Worm (Caenorhabditis elegans): ENCODE data around the gene C05C9.3.

C05C9.3 gene

DNA sequence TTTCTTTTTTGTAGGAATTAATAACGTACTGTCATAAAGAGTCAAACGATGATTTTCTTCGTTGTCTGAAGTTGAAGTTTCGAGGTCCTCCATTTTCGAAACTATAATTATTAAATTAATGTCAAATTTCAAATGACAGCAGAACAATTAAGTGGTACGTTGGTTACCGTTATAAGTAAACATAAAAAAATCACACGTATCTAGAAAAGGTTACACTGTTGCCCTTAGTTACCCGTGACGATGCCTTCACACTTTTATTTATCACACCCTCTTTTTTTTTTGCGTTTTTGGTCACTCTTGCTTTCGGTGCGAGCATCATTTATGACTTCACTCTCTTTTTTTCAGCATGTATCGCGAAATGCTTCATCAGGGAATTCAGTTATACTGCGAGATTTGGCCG lies at the start of gene C05C9.3, which contains the start of gene C05C9.2:
Gene C05C9.3, minus strand, starts transcription at position 101 of the 400 bp plus-strand sequence.
Gene C05C9.2, plus strand, starts transcription at position 346 of the 400 bp plus-strand sequence.
- TF ChIP-seq ztf-1 (GFP tag; conservative IDR thresholded peaks at IDR 0.05) = no peak
- no peak for TF ChIP-seq nhr-10 (tag; optimal IDR thresholded peaks at IDR 0.05)
- no peak for TF ChIP-seq nhr-77 (tag; optimal IDR thresholded peaks at IDR 0.05)
- no peak for TF ChIP-seq nhr-12 (tag; optimal IDR thresholded peaks at IDR 0.05)
- no peak for TF ChIP-seq elt-3 (tag; optimal IDR thresholded peaks at IDR 0.05)
- no peak for TF ChIP-seq skn-1 (tag; optimal IDR thresholded peaks at IDR 0.05)
- TF ChIP-seq ama-1 (optimal IDR thresholded peaks at IDR 0.05) = no peak
- TF ChIP-seq mdl-1 (tag; optimal IDR thresholded peaks at IDR 0.05) = no peak
- TF ChIP-seq ztf-11 (tag; optimal IDR thresholded peaks at IDR 0.05) = no peak
- no peak for TF ChIP-seq snpc-4 (tag; optimal IDR thresholded peaks at IDR 0.05)
- no peak for TF ChIP-seq C34F6.9 (tag; optimal IDR thresholded peaks at IDR 0.05)
- no peak for TF ChIP-seq gmeb-1 (tag; optimal IDR thresholded peaks at IDR 0.05)
- TF ChIP-seq lin-13 (GFP tag; optimal IDR thresholded peaks at IDR 0.05) = no peak
- no peak for TF ChIP-seq dmd-4 (tag; optimal IDR thresholded peaks at IDR 0.05)
- no peak for TF ChIP-seq nhr-237 (tag; optimal IDR thresholded peaks at IDR 0.05)
- TF ChIP-seq nhr-23 (tag; optimal IDR thresholded peaks at IDR 0.05) = no peak

DNA sequence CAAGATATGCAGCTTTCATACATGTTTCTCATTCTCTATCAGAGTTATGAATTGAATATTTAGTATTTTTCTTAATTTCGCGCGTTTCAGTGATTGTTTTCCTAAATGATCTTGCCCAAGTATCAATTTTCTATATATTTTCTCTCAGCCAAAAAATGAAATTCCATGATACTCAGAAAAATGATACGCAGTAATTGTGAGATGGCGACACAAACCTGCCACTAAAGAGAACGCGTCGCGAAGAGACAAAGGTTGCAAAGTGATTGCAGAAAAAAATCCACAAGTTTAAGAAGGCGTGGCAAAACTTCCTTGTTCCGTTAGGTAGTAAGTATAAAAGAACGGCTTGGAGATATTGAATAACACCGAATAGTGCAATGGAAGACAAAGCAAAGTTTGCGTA lies 48.5 kb upstream of the C05C9.3 start, which contains the start of gene col-179:
Gene col-179, plus strand, starts transcription at position 301 of the 400 bp plus-strand sequence.
- TF ChIP-seq nhr-25 (tag; optimal IDR thresholded peaks at IDR 0.05) (no peak), ztf-1 (GFP tag; conservative IDR thresholded peaks at IDR 0.05) (no peak), blmp-1 (tag; optimal IDR thresholded peaks at IDR 0.05; ENCODE audit: insufficient read depth) (no peak), sma-3 (GFP tag; optimal IDR thresholded peaks at IDR 0.05) (no peak), lin-13 (GFP tag; optimal IDR thresholded peaks at IDR 0.05) (no peak), egl-27 (tag; optimal IDR thresholded peaks at IDR 0.05) (no peak), nhr-237 (tag; optimal IDR thresholded peaks at IDR 0.05) (no peak), nhr-23 (tag; optimal IDR thresholded peaks at IDR 0.05) (no peak), nhr-12 (tag; optimal IDR thresholded peaks at IDR 0.05) (no peak), sem-4 (tag; optimal IDR thresholded peaks at IDR 0.05) (no peak)

DNA sequence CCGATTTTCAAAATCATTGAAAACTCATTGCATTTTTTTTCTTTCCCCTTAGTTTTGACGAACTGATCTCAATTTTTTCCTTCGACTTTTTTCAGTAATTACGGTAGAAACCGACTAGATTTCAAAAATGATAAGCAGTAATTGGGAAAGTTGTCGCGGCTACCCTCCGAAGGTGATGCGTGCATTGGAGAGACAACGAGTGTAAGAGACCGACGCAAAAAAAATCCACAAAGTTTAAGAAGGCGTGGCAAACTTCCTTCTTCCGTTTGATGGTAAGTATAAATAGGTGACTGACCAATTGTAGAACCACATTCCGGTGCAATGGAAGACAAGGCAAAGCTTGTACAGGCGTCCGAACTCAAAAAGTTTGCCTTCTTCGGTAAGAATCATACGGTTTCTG lies 46.5 kb upstream of the C05C9.3 start, which contains the start of gene col-178:
Gene col-178, plus strand, starts transcription at position 301 of the 400 bp plus-strand sequence.
- no peak for TF ChIP-seq mdl-1 (tag; optimal IDR thresholded peaks at IDR 0.05)
- TF ChIP-seq mbf-1 (tag; optimal IDR thresholded peaks at IDR 0.05) = no peak
- no peak for TF ChIP-seq ztf-11 (tag; optimal IDR thresholded peaks at IDR 0.05)
- no peak for TF ChIP-seq ceh-16 (tag; optimal IDR thresholded peaks at IDR 0.05)
- no peak for TF ChIP-seq ztf-1 (GFP tag; conservative IDR thresholded peaks at IDR 0.05)
- TF ChIP-seq nhr-23 (tag; optimal IDR thresholded peaks at IDR 0.05) = no peak
- no peak for TF ChIP-seq unc-39 (tag; optimal IDR thresholded peaks at IDR 0.05)
- no peak for TF ChIP-seq sem-4 (tag; optimal IDR thresholded peaks at IDR 0.05)
- TF ChIP-seq nhr-10 (tag; optimal IDR thresholded peaks at IDR 0.05) = no peak
- TF ChIP-seq elt-1 (tag; optimal IDR thresholded peaks at IDR 0.05) = no peak
- no peak for TF ChIP-seq ZK546.5 (tag; optimal IDR thresholded peaks at IDR 0.05)

DNA sequence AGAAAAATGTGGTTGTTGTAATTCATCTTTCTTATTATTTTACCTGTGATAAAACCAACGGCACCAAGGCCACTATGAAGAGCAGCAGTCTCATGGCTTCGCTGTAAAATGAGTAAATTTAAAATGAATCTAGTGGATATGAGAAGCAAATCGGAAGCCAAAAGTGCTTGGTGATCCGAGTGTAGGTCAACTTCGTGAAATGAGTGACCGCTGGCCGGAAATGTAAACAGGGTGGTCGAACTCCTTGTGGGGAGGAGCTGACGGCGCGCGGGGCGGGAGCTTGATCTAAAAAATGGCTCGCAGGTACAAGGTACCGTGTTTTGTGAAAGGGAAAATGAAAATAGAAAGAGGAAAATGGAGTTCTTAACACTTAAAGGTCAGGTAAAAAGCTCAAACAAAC lies 44.1 kb upstream of the C05C9.3 start, which contains the start of gene C34F6.1:
Gene C34F6.1, minus strand, starts transcription at position 101 of the 400 bp plus-strand sequence.
- no peak for TF ChIP-seq ceh-16 (tag; optimal IDR thresholded peaks at IDR 0.05)
- no peak for TF ChIP-seq lin-39 (tag; optimal IDR thresholded peaks at IDR 0.05)
- TF ChIP-seq lin-13 (GFP tag; optimal IDR thresholded peaks at IDR 0.05) = no peak
- TF ChIP-seq ZK546.5 (tag; optimal IDR thresholded peaks at IDR 0.05) = no peak
- no peak for TF ChIP-seq F13H6.1 (tag; optimal IDR thresholded peaks at IDR 0.05)
- no peak for TF ChIP-seq fos-1 (tag; optimal IDR thresholded peaks at IDR 0.05)
- no peak for TF ChIP-seq nhr-11 (tag; optimal IDR thresholded peaks at IDR 0.05)
- no peak for TF ChIP-seq elt-1 (tag; optimal IDR thresholded peaks at IDR 0.05)

DNA sequence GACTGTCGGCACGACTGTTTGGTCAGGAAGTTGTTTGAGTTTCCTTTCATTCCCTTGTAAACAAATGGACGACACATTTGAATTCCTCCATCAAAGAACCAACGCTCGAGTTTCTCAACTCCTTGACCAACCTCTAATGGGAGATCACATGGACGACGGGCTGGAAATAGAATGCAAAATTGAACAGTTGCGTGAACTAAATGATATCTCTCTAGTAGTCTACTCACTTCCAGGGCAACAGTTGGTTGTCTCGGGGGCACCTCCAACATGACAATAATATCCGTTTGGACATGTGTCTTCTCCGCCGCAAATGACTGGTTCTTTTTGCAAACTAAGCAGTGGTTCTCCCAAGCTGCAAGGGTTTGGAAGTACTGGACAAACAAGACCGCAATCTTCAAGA lies 41.0 kb upstream of the C05C9.3 start:
- TF ChIP-seq F13H6.1 (tag; optimal IDR thresholded peaks at IDR 0.05) = peak; percentile 5
- peak; percentile 33 for TF ChIP-seq sma-9 (GFP tag; optimal IDR thresholded peaks at IDR 0.05)
- TF ChIP-seq sma-9 (tag; optimal IDR thresholded peaks at IDR 0.05) = no peak
- peak; percentile 52 for TF ChIP-seq nhr-129 (tag; optimal IDR thresholded peaks at IDR 0.05)
- no peak for TF ChIP-seq blmp-1 (tag; optimal IDR thresholded peaks at IDR 0.05; ENCODE audit: insufficient read depth)
- no peak for TF ChIP-seq aly-2 (tag; optimal IDR thresholded peaks at IDR 0.05)

All from whole organism, L2 larva.